Fruit fly (Drosophila melanogaster): ENCODE data around the gene RpS14b.
A peak's percentile ranks its signal among the peaks of the same experiment; 100 is the strongest.

The RpS14b gene

DNA sequence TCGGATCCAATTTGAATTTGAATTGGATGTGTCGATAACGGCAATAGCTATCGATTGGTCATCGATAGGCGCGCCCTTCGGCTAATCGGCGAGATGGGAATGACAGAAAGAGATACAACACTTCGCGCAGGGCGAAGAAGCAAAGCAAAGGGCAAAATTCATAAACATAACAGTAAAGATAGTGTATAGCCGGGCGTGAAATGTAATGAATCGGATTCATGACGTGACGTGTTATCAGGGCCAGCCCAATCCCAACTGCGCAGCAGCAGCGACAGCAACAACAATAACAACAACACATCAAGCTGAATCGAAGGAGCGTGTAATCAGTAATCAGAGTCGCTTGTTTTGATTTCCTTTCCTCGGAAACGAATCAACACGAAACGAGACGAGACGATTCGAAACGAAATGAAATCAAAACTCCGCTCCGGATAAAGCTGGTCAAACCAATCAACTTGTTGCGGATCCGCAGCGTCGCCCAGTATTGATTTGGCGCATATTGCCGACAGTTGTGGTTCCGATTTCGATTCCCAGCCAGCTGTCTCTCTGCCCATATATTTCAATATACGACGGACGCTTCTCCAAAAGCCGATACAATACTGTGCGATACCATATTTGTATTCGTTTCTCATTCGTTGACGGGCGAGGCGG, 22.6 kb upstream of the RpS14b start, which contains the start of gene snz (continued):
- TF ChIP-seq Fer1 (GFP tag; optimal IDR thresholded peaks at IDR 0.05), result peak; percentile 34
- no peak for TF ChIP-seq CG14965 (GFP tag; optimal IDR thresholded peaks at IDR 0.05; ENCODE audit: borderline replicate concordance)
- no peak for TF ChIP-seq CG8281 (tag; optimal IDR thresholded peaks at IDR 0.05)
- TF ChIP-seq CG12659 (GFP tag; optimal IDR thresholded peaks at IDR 0.05), result peak; percentile 31
- peak; percentile 38 for TF ChIP-seq MESR4 (GFP tag; optimal IDR thresholded peaks at IDR 0.05)
- peak; percentile 25 for TF ChIP-seq CG15514 (GFP tag; optimal IDR thresholded peaks at IDR 0.05)
- peak; percentile 82 for TF ChIP-seq Bgb (GFP tag; IDR thresholded peaks at IDR 0.05; ENCODE audit: partially characterized antibody)
- TF ChIP-seq CG13775 (GFP tag; optimal IDR thresholded peaks at IDR 0.05), result no peak
- no peak for TF ChIP-seq CG2889 (GFP tag; IDR thresholded peaks at IDR 0.05)
- peak; percentile 70 for TF ChIP-seq sens (GFP tag)
- TF ChIP-seq BEAF-32 (GFP tag; optimal IDR thresholded peaks at IDR 0.05), result peak; percentile 73
- TF ChIP-seq CG1603 (tag; optimal IDR thresholded peaks at IDR 0.05), result no peak
- no peak for TF ChIP-seq CG1529 (GFP tag; optimal IDR thresholded peaks at IDR 0.05)
- TF ChIP-seq dati (GFP tag; IDR thresholded peaks at IDR 0.05), result no peak
- TF ChIP-seq CG7556 (GFP tag; optimal IDR thresholded peaks at IDR 0.05), result no peak
- no peak for TF ChIP-seq gt (GFP tag; IDR thresholded peaks at IDR 0.05)
- no peak for TF ChIP-seq yki (optimal IDR thresholded peaks at IDR 0.05)
- TF ChIP-seq CG10431 (GFP tag; optimal IDR thresholded peaks at IDR 0.05), result no peak
- peak; percentile 68; the same call in 2 of the 3 replicates for TF ChIP-seq zen2 (GFP tag; IDR thresholded peaks at IDR 0.05; ENCODE audit: partially characterized antibody)
- TF ChIP-seq ham (GFP tag; IDR thresholded peaks at IDR 0.05), result no peak
- peak; percentile 75 for TF ChIP-seq hb (GFP tag; IDR thresholded peaks at IDR 0.05; ENCODE audit: partially characterized antibody)
- peak; percentile 48; the same call in 1 of the 2 replicates for TF ChIP-seq inv (GFP tag; IDR thresholded peaks at IDR 0.05; ENCODE audit: partially characterized antibody)
- TF ChIP-seq CG3847 (GFP tag; IDR thresholded peaks at IDR 0.05), result no peak
- no peak for TF ChIP-seq CG8388 (GFP tag; optimal IDR thresholded peaks at IDR 0.05)
- TF ChIP-seq da (GFP tag; optimal IDR thresholded peaks at IDR 0.05), result no peak
- TF ChIP-seq insv (GFP tag; optimal IDR thresholded peaks at IDR 0.05), result peak in 1 of 2 experiments; percentile 91
- TF ChIP-seq CG9797 (GFP tag; optimal IDR thresholded peaks at IDR 0.05), result no peak
- no peak for TF ChIP-seq Ada2b (GFP tag; IDR thresholded peaks at IDR 0.05)
- TF ChIP-seq ERR (GFP tag; optimal IDR thresholded peaks at IDR 0.05), result no peak
- 0 out of 3 replicates have a peak, but pooled peaks have one; percentile 41 for TF ChIP-seq CG2199 (GFP tag; IDR thresholded peaks at IDR 0.05)
- peak; percentile 76 for TF ChIP-seq CG34224 (GFP tag; IDR thresholded peaks at IDR 0.05; ENCODE audit: partially characterized antibody)
- no peak for TF ChIP-seq CG18764 (GFP tag; optimal IDR thresholded peaks at IDR 0.05)
- peak; percentile 42; the same call in 1 of the 2 replicates for TF ChIP-seq CG42726 (GFP tag; IDR thresholded peaks at IDR 0.05; ENCODE audit: partially characterized antibody)
- no peak for TF ChIP-seq otp (GFP tag; IDR thresholded peaks at IDR 0.05)
- TF ChIP-seq CG12155 (GFP tag; optimal IDR thresholded peaks at IDR 0.05), result peak; percentile 70
- no peak for TF ChIP-seq CG6765 (GFP tag; optimal IDR thresholded peaks at IDR 0.05)
- TF ChIP-seq CG10654 (GFP tag; optimal IDR thresholded peaks at IDR 0.05), result no peak
- TF ChIP-seq Drgx (GFP tag; IDR thresholded peaks at IDR 0.05), result no peak
- TF ChIP-seq NK7.1 (GFP tag; optimal IDR thresholded peaks at IDR 0.05), result no peak
- peak; percentile 83 for TF ChIP-seq E2f2 (GFP tag; IDR thresholded peaks at IDR 0.05)
- TF ChIP-seq pnt (GFP tag; optimal IDR thresholded peaks at IDR 0.05), result no peak
- no peak for TF ChIP-seq ara (GFP tag; IDR thresholded peaks at IDR 0.05)
- TF ChIP-seq CG30403 (GFP tag; optimal IDR thresholded peaks at IDR 0.05), result no peak
- TF ChIP-seq Hand (GFP tag; optimal IDR thresholded peaks at IDR 0.05), result peak; percentile 6
- TF ChIP-seq CG15269 (tag; optimal IDR thresholded peaks at IDR 0.05), result no peak
- TF ChIP-seq sim (GFP tag; IDR thresholded peaks at IDR 0.05), result no peak
- no peak for TF ChIP-seq sima (GFP tag; optimal IDR thresholded peaks at IDR 0.05)
- TF ChIP-seq CG11093 (GFP tag; IDR thresholded peaks at IDR 0.05), result no peak
- TF ChIP-seq en (GFP tag; optimal IDR thresholded peaks at IDR 0.05), result no peak
- TF ChIP-seq vnd (GFP tag; IDR thresholded peaks at IDR 0.05; ENCODE audit: partially characterized antibody), result peak; percentile 66; the same call in 2 of the 3 replicates
